Fruit fly (Drosophila melanogaster): ENCODE data around the gene GluRS-m.
A peak's percentile ranks its signal among the peaks of the same experiment; 100 is the strongest.

GluRS-m gene

dm6 chr3L:16380770-16381169, 36.2 kb downstream of the GluRS-m start (continued):
- TF ChIP-seq p53 (GFP tag; optimal IDR thresholded peaks at IDR 0.05): peak; percentile 52
- peak; percentile 64; the same call in 2 of the 3 replicates for TF ChIP-seq CG11093 (GFP tag; IDR thresholded peaks at IDR 0.05)
- TF ChIP-seq lmd (GFP tag; IDR thresholded peaks at IDR 0.05): no peak; the same call in 1 of the 2 replicates
- TF ChIP-seq gro (GFP tag; optimal IDR thresholded peaks at IDR 0.05): peak; percentile 83
- peak; percentile 42 for TF ChIP-seq shn (GFP tag; optimal IDR thresholded peaks at IDR 0.05)
- peak; percentile 65 for TF ChIP-seq CG12219 (GFP tag; optimal IDR thresholded peaks at IDR 0.05)
- no peak for TF ChIP-seq oc (tag; optimal IDR thresholded peaks at IDR 0.05)
- peak; percentile 20 for TF ChIP-seq CG15479 (GFP tag; optimal IDR thresholded peaks at IDR 0.05)
- no peak for TF ChIP-seq HLH4C (GFP tag; IDR thresholded peaks at IDR 0.05; ENCODE audit: partially characterized antibody)
- peak; percentile 79 for TF ChIP-seq CG13424 (tag; optimal IDR thresholded peaks at IDR 0.05)
- TF ChIP-seq CG8388 (GFP tag; optimal IDR thresholded peaks at IDR 0.05): peak; percentile 57
- peak; percentile 87 for TF ChIP-seq CG2678 (tag; optimal IDR thresholded peaks at IDR 0.05)
- TF ChIP-seq CG7556 (GFP tag; optimal IDR thresholded peaks at IDR 0.05): peak; percentile 67
- no peak for TF ChIP-seq lbe (GFP tag; optimal IDR thresholded peaks at IDR 0.05)
- TF ChIP-seq CG2889 (GFP tag; IDR thresholded peaks at IDR 0.05): peak; percentile 23; the same call in 1 of the 3 replicates
- 0 out of 2 replicates have a peak, but pooled peaks have one; percentile 7 for TF ChIP-seq stc (GFP tag; IDR thresholded peaks at IDR 0.05)
- peak; percentile 74 for TF ChIP-seq CG10543 (GFP tag; optimal IDR thresholded peaks at IDR 0.05)
- peak; percentile 60 for TF ChIP-seq D19A (tag; optimal IDR thresholded peaks at IDR 0.05)
- peak; percentile 14 for TF ChIP-seq NC2β (GFP tag; optimal IDR thresholded peaks at IDR 0.05)
- peak; percentile 71 for TF ChIP-seq Hmr (GFP tag; optimal IDR thresholded peaks at IDR 0.05)
- peak; percentile 49 for TF ChIP-seq nerfin-1 (tag; optimal IDR thresholded peaks at IDR 0.05)
- no peak for TF ChIP-seq sna (GFP tag; IDR thresholded peaks at IDR 0.05; ENCODE audit: partially characterized antibody)
- TF ChIP-seq CG9797 (GFP tag; optimal IDR thresholded peaks at IDR 0.05): no peak
- TF ChIP-seq CG16779 (GFP tag; IDR thresholded peaks at IDR 0.05): no peak
- peak; percentile 61 for TF ChIP-seq phol (tag; optimal IDR thresholded peaks at IDR 0.05)
- peak; percentile 71 for TF ChIP-seq CG8924 (tag; optimal IDR thresholded peaks at IDR 0.05)
- no peak for TF ChIP-seq unc-4 (GFP tag; IDR thresholded peaks at IDR 0.05; ENCODE audit: partially characterized antibody)
- no peak for TF ChIP-seq trh (GFP tag; optimal IDR thresholded peaks at IDR 0.05)
- no peak for TF ChIP-seq Sry-β (GFP tag; optimal IDR thresholded peaks at IDR 0.05)
- TF ChIP-seq Gsc (GFP tag; IDR thresholded peaks at IDR 0.05): no peak
- peak; percentile 33 for TF ChIP-seq NK7.1 (GFP tag; optimal IDR thresholded peaks at IDR 0.05)
- peak; percentile 74 to 75 for TF ChIP-seq Pdp1 (GFP tag; optimal IDR thresholded peaks at IDR 0.05)
- TF ChIP-seq PHDP (tag; optimal IDR thresholded peaks at IDR 0.05): peak; percentile 70
- TF ChIP-seq nerfin-2 (GFP tag; IDR thresholded peaks at IDR 0.05; ENCODE audit: partially characterized antibody): no peak
- peak; percentile 58 for TF ChIP-seq CG8089 (GFP tag; optimal IDR thresholded peaks at IDR 0.05)
- peak; percentile 67 for TF ChIP-seq CG2712 (tag; optimal IDR thresholded peaks at IDR 0.05)
- TF ChIP-seq CG34376 (GFP tag; optimal IDR thresholded peaks at IDR 0.05): no peak
- TF ChIP-seq Dll (GFP tag; IDR thresholded peaks at IDR 0.05; ENCODE audit: partially characterized antibody): no peak
- TF ChIP-seq so (GFP tag; IDR thresholded peaks at IDR 0.05): 0 out of 3 replicates have a peak, but pooled peaks have one; percentile 33
- no peak for TF ChIP-seq Dip2 (GFP tag; IDR thresholded peaks at IDR 0.05)
- no peak for TF ChIP-seq ro (GFP tag; IDR thresholded peaks at IDR 0.05)
- no peak for TF ChIP-seq CG1832 (GFP tag; optimal IDR thresholded peaks at IDR 0.05)
- TF ChIP-seq sima (GFP tag; optimal IDR thresholded peaks at IDR 0.05): no peak
- TF ChIP-seq zfh2 (GFP tag; optimal IDR thresholded peaks at IDR 0.05): peak; percentile 65
- TF ChIP-seq CG10462 (GFP tag; optimal IDR thresholded peaks at IDR 0.05): peak; percentile 22
- no peak for TF ChIP-seq E2f1 (GFP tag; IDR thresholded peaks at IDR 0.05)
- no peak for TF ChIP-seq CG7271 (tag; optimal IDR thresholded peaks at IDR 0.05)
- peak; percentile 73 for TF ChIP-seq Blimp-1 (GFP tag; optimal IDR thresholded peaks at IDR 0.05)
- TF ChIP-seq Bteb2 (GFP tag; optimal IDR thresholded peaks at IDR 0.05): peak; percentile 43
- TF ChIP-seq gem (tag; optimal IDR thresholded peaks at IDR 0.05): peak; percentile 80

Measured in whole organism, embryonic.